In the genomic region with DNA sequence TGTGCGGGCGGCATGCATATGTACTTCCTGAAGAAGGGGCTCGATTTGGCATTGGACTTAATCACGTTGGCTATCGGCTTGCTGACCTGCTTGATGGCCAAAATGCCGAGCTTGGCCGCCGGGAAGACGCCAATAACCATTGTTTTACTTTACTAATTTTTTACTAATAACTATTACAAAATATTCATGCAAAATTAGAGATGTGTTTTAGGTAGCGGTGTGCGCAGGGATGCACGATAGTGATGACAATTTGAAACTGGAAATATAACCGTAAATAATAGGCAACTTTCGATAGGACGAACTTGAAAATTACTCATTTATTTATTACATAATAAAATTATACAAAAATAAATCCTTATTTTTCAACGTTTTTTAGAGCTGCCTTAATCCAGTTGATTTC, we compare ENCODE assay signal across 5 fruit fly cellular contexts.
TF ChIP-seq lines count a peak whose summit lies in the region.

Gene CG13601 (minus strand): TSS at position 206 of the 400 bp plus-strand sequence.

- TF ChIP-seq CTCF in whole organism, embryonic (GFP tag; optimal IDR thresholded peaks at IDR 0.05; lab: Kevin White, UChicago): peak; percentile 25

TF ChIP-seq in whole organism, adult, 20 proteins besides CTCF, POLR2A, EP300 and RAD21:
- TF ChIP-seq bab1 (GFP tag; optimal IDR thresholded peaks at IDR 0.05; lab: Kevin White, UChicago): peak; percentile 38
- no peak for TF ChIP-seq ovo (GFP tag; optimal IDR thresholded peaks at IDR 0.05; lab: Kevin White, UChicago)
- TF ChIP-seq CG12768 (GFP tag; optimal IDR thresholded peaks at IDR 0.05; lab: Kevin White, UChicago): peak; percentile 27
- TF ChIP-seq CG1620 (GFP tag; optimal IDR thresholded peaks at IDR 0.05; lab: Kevin White, UChicago): peak; percentile 30
- peak; percentile 56 for TF ChIP-seq Mnt (GFP tag; optimal IDR thresholded peaks at IDR 0.05; lab: Kevin White, UChicago)

TF ChIP-seq in whole organism, embryonic, 481 proteins besides CTCF, POLR2A, EP300 and RAD21 (continues in another document):
- TF ChIP-seq CG8765 (GFP tag; IDR thresholded peaks at IDR 0.05; lab: Robert Waterston, UW) (no peak), CG33557 (GFP tag; optimal IDR thresholded peaks at IDR 0.05; lab: Kevin White, UChicago) (no peak), Abd-B (GFP tag; optimal IDR thresholded peaks at IDR 0.05; lab: Kevin White, UChicago) (no peak), pum (GFP tag; optimal IDR thresholded peaks at IDR 0.05; lab: Kevin White, UChicago) (no peak), CG18619 (GFP tag; optimal IDR thresholded peaks at IDR 0.05; lab: Kevin White, UChicago) (no peak), tap (tag; optimal IDR thresholded peaks at IDR 0.05; lab: Kevin White, UChicago) (no peak), schlank (tag; optimal IDR thresholded peaks at IDR 0.05; lab: Kevin White, UChicago) (no peak), CG6272 (GFP tag; IDR thresholded peaks at IDR 0.05; lab: Robert Waterston, UW) (peak; percentile 23; the same call in 1 of the 2 replicates), sim (GFP tag; IDR thresholded peaks at IDR 0.05; lab: Robert Waterston, UW) (no peak), tx (GFP tag; optimal IDR thresholded peaks at IDR 0.05; lab: Kevin White, UChicago) (no peak), dati (GFP tag; IDR thresholded peaks at IDR 0.05; lab: Robert Waterston, UW) (no peak), Bteb2 (GFP tag; optimal IDR thresholded peaks at IDR 0.05; lab: Kevin White, UChicago) (no peak), gce (GFP tag; IDR thresholded peaks at IDR 0.05; lab: Robert Waterston, UW) (no peak), CG14965 (GFP tag; optimal IDR thresholded peaks at IDR 0.05; lab: Kevin White, UChicago; ENCODE audit: borderline replicate concordance) (no peak), CHES-1-like (GFP tag; optimal IDR thresholded peaks at IDR 0.05; lab: Kevin White, UChicago) (no peak), Ada2b (GFP tag; IDR thresholded peaks at IDR 0.05; lab: Robert Waterston, UW) (no peak), shn (GFP tag; optimal IDR thresholded peaks at IDR 0.05; lab: Kevin White, UChicago) (no peak), emc (GFP tag; optimal IDR thresholded peaks at IDR 0.05; lab: Kevin White, UChicago) (no peak), insv (GFP tag; optimal IDR thresholded peaks at IDR 0.05; lab: Kevin White, UChicago) (no peak), amos (GFP tag; IDR thresholded peaks at IDR 0.05; lab: Robert Waterston, UW; ENCODE audit: partially characterized antibody) (peak; percentile 80), CG30431 (GFP tag; optimal IDR thresholded peaks at IDR 0.05; lab: Kevin White, UChicago) (no peak)

TF ChIP-seq in whole organism, prepupa, 60 proteins besides CTCF, POLR2A, EP300 and RAD21:
- no peak for TF ChIP-seq Hr39 (GFP tag; optimal IDR thresholded peaks at IDR 0.05; lab: Kevin White, UChicago)
- TF ChIP-seq Sox14 (GFP tag; optimal IDR thresholded peaks at IDR 0.05; lab: Kevin White, UChicago): peak; percentile 20
- peak; percentile 55 for TF ChIP-seq dsx (GFP tag; optimal IDR thresholded peaks at IDR 0.05; lab: Kevin White, UChicago; ENCODE audit: poor library complexity, severe bottlenecking)
- TF ChIP-seq achi (GFP tag; optimal IDR thresholded peaks at IDR 0.05; lab: Kevin White, UChicago): no peak
- TF ChIP-seq CG34406 (GFP tag; optimal IDR thresholded peaks at IDR 0.05; lab: Kevin White, UChicago): no peak
- TF ChIP-seq dac (GFP tag; optimal IDR thresholded peaks at IDR 0.05; lab: Kevin White, UChicago): no peak
- no peak for TF ChIP-seq svp (GFP tag; lab: Kevin White, UChicago)
- peak; percentile 31 for TF ChIP-seq lz (GFP tag; optimal IDR thresholded peaks at IDR 0.05; lab: Kevin White, UChicago)
- no peak for TF ChIP-seq CG8632 (GFP tag; optimal IDR thresholded peaks at IDR 0.05; lab: Kevin White, UChicago)
- no peak for TF ChIP-seq Gug (GFP tag; IDR thresholded peaks at IDR 0.05; lab: Robert Waterston, UW)
- no peak for TF ChIP-seq ss (GFP tag; optimal IDR thresholded peaks at IDR 0.05; lab: Kevin White, UChicago)
- peak; percentile 65 for TF ChIP-seq Eip78C (GFP tag; lab: Kevin White, UChicago)
- TF ChIP-seq esn (GFP tag; optimal IDR thresholded peaks at IDR 0.05; lab: Kevin White, UChicago): peak; percentile 42

TF ChIP-seq in whole organism, pupa, 21 proteins besides CTCF, POLR2A, EP300 and RAD21:
- TF ChIP-seq CG34367 (tag; optimal IDR thresholded peaks at IDR 0.05; lab: Kevin White, UChicago): no peak
- 0 out of 3 replicates have a peak, but pooled peaks have one; percentile 24 for TF ChIP-seq CG4496 (GFP tag; IDR thresholded peaks at IDR 0.05; lab: Robert Waterston, UW)
- no peak for TF ChIP-seq CG13204 (GFP tag; optimal IDR thresholded peaks at IDR 0.05; lab: Kevin White, UChicago)
- TF ChIP-seq fd96Ca (GFP tag; IDR thresholded peaks at IDR 0.05; lab: Robert Waterston, UW): no peak

TF ChIP-seq in whole organism, wandering third instar larva, 38 proteins besides CTCF, POLR2A, EP300 and RAD21:
- TF ChIP-seq OdsH (GFP tag; optimal IDR thresholded peaks at IDR 0.05; lab: Kevin White, UChicago) (peak; percentile 17), ey (GFP tag; optimal IDR thresholded peaks at IDR 0.05; lab: Kevin White, UChicago) (peak; percentile 23), sv (GFP tag; optimal IDR thresholded peaks at IDR 0.05; lab: Kevin White, UChicago) (peak; percentile 16), rgr (GFP tag; optimal IDR thresholded peaks at IDR 0.05; lab: Kevin White, UChicago) (peak; percentile 5), fru (GFP tag; optimal IDR thresholded peaks at IDR 0.05; lab: Kevin White, UChicago) (no peak), h (GFP tag; optimal IDR thresholded peaks at IDR 0.05; lab: Kevin White, UChicago) (peak; percentile 4), HLH106 (tag; optimal IDR thresholded peaks at IDR 0.05; lab: Kevin White, UChicago) (peak; percentile 26), GATAd (GFP tag; optimal IDR thresholded peaks at IDR 0.05; lab: Kevin White, UChicago) (no peak), Hr83 (GFP tag; optimal IDR thresholded peaks at IDR 0.05; lab: Kevin White, UChicago; ENCODE audit: poor library complexity, severe bottlenecking) (peak; percentile 31), woc (GFP tag; optimal IDR thresholded peaks at IDR 0.05; lab: Kevin White, UChicago) (peak; percentile 3), N (GFP tag; optimal IDR thresholded peaks at IDR 0.05; lab: Kevin White, UChicago) (no peak), Jra (GFP tag; optimal IDR thresholded peaks at IDR 0.05; lab: Kevin White, UChicago) (peak; percentile 21), foxo (GFP tag; optimal IDR thresholded peaks at IDR 0.05; lab: Kevin White, UChicago) (peak in 1 of 2 experiments; percentile 47)
